Worm (Caenorhabditis elegans): ENCODE results near the gene W09G12.6.

ce11 chrIV:1278945-1279344 is 47.3 kb downstream of the W09G12.6 start:
- TF ChIP-seq him-1 (tag; optimal IDR thresholded peaks at IDR 0.05) (no peak), W03F9.2 (tag; optimal IDR thresholded peaks at IDR 0.05) (no peak), dao-5 (tag; optimal IDR thresholded peaks at IDR 0.05) (no peak)
